Worm (Caenorhabditis elegans) whole organism, early embryonic: ENCODE data around the gene hcp-3.

Experiments
- ama-1 ChIP-seq: fragments of 150-350 bp; optimal IDR thresholded peaks from 2 replicates; lab custom pipeline; 2014
- flt-1 ChIP-seq: fragments of 200-800 bp; sonication (Bioruptor generic); IDR thresholded peaks from 2 replicates; pipeline ENCODE4 v1.3.6; 2022; ENCODE audit warnings: missing genetic modification characterization, missing compliant biosample characterization
- hnd-1 ChIP-seq: sonication (generic microtip); optimal IDR thresholded peaks from 2 replicates; lab custom pipeline; 2016; ENCODE audit warnings: missing genetic modification characterization, missing compliant biosample characterization
- tbx-11 ChIP-seq: fragments of 200-800 bp; sonication (Bioruptor generic); IDR thresholded peaks from 2 replicates; pipeline ENCODE4 v1.3.6; 2022; ENCODE audit warnings: missing genetic modification characterization, missing compliant biosample characterization
- tbx-37 ChIP-seq: fragments of 200-800 bp; sonication (Bioruptor generic); conservative IDR thresholded peaks from 2 replicates; pipeline ENCODE4 v1.3.6; 2022; ENCODE audit warnings: missing genetic modification reagents, missing genetic modification characterization, missing compliant biosample characterization

DNA sequence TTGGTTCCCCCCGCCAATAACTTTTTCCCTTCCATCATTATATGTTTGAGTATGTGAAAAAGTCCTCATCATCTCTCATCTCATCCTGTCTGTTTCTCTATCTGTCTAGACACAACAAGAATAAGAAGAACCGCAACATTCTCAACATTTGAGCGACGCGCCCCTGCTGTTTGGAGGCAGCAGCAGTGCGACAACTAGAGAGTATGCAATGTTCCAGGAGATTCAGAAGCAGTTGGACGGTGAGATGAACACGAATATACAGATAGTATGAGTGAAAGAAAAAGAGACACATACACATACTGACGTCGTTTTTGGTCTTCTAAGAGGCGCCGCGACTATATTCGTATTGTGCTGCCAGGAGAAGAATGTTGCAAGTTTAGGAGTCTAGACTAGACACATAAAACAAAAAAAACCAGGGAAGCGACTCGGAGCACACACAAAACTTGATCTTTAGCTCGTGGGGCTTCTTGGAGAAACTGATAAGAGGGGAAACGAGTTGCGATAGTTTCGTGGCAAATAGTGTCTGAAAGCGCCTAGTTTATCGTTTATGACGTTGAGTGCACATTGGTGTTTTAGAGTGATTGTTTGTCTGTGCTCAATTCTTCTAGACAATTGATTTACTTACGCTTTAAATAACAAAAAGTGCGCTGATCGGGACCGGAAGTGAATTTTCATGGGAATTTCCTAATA is 49.4 kb upstream of the hcp-3 start:
- no peak for TF ChIP-seq flt-1 (GFP tag; lab: Robert Waterston, UW)
- no peak for TF ChIP-seq ama-1
- no peak for TF ChIP-seq tbx-37
- no peak for TF ChIP-seq tbx-11 (GFP tag; lab: Robert Waterston, UW)
- no peak for TF ChIP-seq hnd-1 (tag; lab: Kevin White, UChicago)
